Worm (Caenorhabditis elegans) whole organism, young adult: ENCODE measurements around the gene oac-29.

Experiments used
- B0019.2 ChIP-seq: fragments of 200-800 bp; sonication (Bioruptor generic); conservative IDR thresholded peaks from 2 replicates; pipeline ENCODE4 v1.3.6; 2022; ENCODE audit warnings: missing genetic modification reagents, missing genetic modification characterization, missing compliant biosample characterization
- B0261.1 ChIP-seq: sonication (generic microtip); optimal IDR thresholded peaks from 2 replicates; lab custom pipeline; 2016; ENCODE audit warnings: mild to moderate bottlenecking, missing genetic modification characterization, moderate library complexity, missing compliant biosample characterization
- F22D6.2 ChIP-seq: sonication (generic microtip); optimal IDR thresholded peaks from 2 replicates; lab custom pipeline; 2016; ENCODE audit warnings: mild to moderate bottlenecking, missing genetic modification characterization, missing compliant biosample characterization
- F23B12.7 ChIP-seq: sonication (generic microtip); optimal IDR thresholded peaks from 2 replicates; lab custom pipeline; 2017; ENCODE audit warnings: missing genetic modification characterization, mild to moderate bottlenecking, missing compliant biosample characterization, antibody characterized with exemption, moderate library complexity; ENCODE audit not compliant: insufficient read depth
- F39B2.1 ChIP-seq: fragments of 200-800 bp; sonication (Bioruptor generic); IDR thresholded peaks from 2 replicates; pipeline ENCODE4 v1.3.6; 2022; ENCODE audit warnings: missing genetic modification reagents, missing genetic modification characterization, missing compliant biosample characterization
- F52B5.7 ChIP-seq: sonication (generic microtip); optimal IDR thresholded peaks from 2 replicates; lab custom pipeline; 2016; ENCODE audit warnings: mild to moderate bottlenecking, missing genetic modification characterization, missing compliant biosample characterization
- F55B11.4 ChIP-seq: sonication (generic microtip); optimal IDR thresholded peaks from 2 replicates; lab custom pipeline; 2016; ENCODE audit warnings: missing compliant biosample characterization, missing genetic modification characterization, borderline replicate concordance; ENCODE audit not compliant: insufficient read depth
- Y53F4B.3 ChIP-seq: fragments of 200-800 bp; sonication (Bioruptor generic); IDR thresholded peaks from 2 replicates; pipeline ENCODE4 v1.3.6; 2022; ENCODE audit warnings: missing genetic modification reagents, missing genetic modification characterization, missing compliant biosample characterization
- Y79H2A.3 ChIP-seq: fragments of 200-800 bp; sonication (Bioruptor generic); conservative IDR thresholded peaks from 2 replicates; pipeline ENCODE4 v1.3.6; 2022; ENCODE audit warnings: missing genetic modification reagents, missing genetic modification characterization, missing compliant biosample characterization
- aptf-2 ChIP-seq: fragments of 200-800 bp; sonication (Bioruptor generic); conservative IDR thresholded peaks from 2 replicates; pipeline ENCODE4 v1.3.6; 2022; ENCODE audit warnings: missing genetic modification reagents, missing genetic modification characterization, missing compliant biosample characterization
- athp-1 ChIP-seq: sonication (generic microtip); optimal IDR thresholded peaks from 2 replicates; lab custom pipeline; 2017; ENCODE audit warnings: mild to moderate bottlenecking, missing genetic modification characterization, missing compliant biosample characterization
- attf-6 ChIP-seq: fragments of 200-800 bp; sonication (Bioruptor generic); IDR thresholded peaks from 2 replicates; pipeline ENCODE4 v1.3.6; 2022; ENCODE audit warnings: missing genetic modification reagents, missing genetic modification characterization, missing compliant biosample characterization
- bed-1 ChIP-seq: fragments of 200-800 bp; sonication (Bioruptor generic); IDR thresholded peaks from 2 replicates; pipeline ENCODE4 v1.3.6; 2022; ENCODE audit warnings: missing genetic modification reagents, missing genetic modification characterization, missing compliant biosample characterization
- cebp-2 ChIP-seq: fragments of 200-800 bp; sonication (Bioruptor generic); IDR thresholded peaks from 2 replicates; pipeline ENCODE4 v1.3.6; 2022; ENCODE audit warnings: missing genetic modification characterization, missing compliant biosample characterization
- efl-1 ChIP-seq: fragments of 150-350 bp; optimal IDR thresholded peaks from 2 replicates; lab custom pipeline; 2014; ENCODE audit warnings: missing biosample characterization, missing genetic modification reagents, missing genetic modification characterization
- egl-44 ChIP-seq: fragments of 200-800 bp; sonication (Bioruptor generic); IDR thresholded peaks from 2 replicates; pipeline ENCODE4 v1.3.6; 2022; ENCODE audit warnings: missing genetic modification reagents, missing genetic modification characterization, missing compliant biosample characterization
- fkh-3 ChIP-seq: sonication (generic microtip); optimal IDR thresholded peaks from 2 replicates; lab custom pipeline; 2016; ENCODE audit warnings: mild to moderate bottlenecking, missing genetic modification characterization, missing compliant biosample characterization
- hlh-12 ChIP-seq: sonication (generic microtip); optimal IDR thresholded peaks from 2 replicates; lab custom pipeline; 2016; ENCODE audit warnings: missing genetic modification characterization, missing compliant biosample characterization
- hmg-1.2 ChIP-seq: fragments of 200-800 bp; sonication (Bioruptor generic); IDR thresholded peaks from 2 replicates; pipeline ENCODE4 v1.3.6; 2022; ENCODE audit warnings: missing genetic modification reagents, missing genetic modification characterization, missing compliant biosample characterization
- hrde-1 ChIP-seq: sonication (generic microtip); optimal IDR thresholded peaks from 2 replicates; lab custom pipeline; 2016; ENCODE audit warnings: missing genetic modification characterization, mild to moderate bottlenecking, missing compliant biosample characterization, moderate library complexity, missing genotype, missing genetic modification reagents, borderline replicate concordance
- hsf-1 ChIP-seq: fragments of 200-800 bp; sonication (Bioruptor generic); IDR thresholded peaks from 2 replicates; pipeline ENCODE4 v1.3.6; 2022; ENCODE audit warnings: missing genetic modification reagents, missing genetic modification characterization, missing compliant biosample characterization
- lin-54 ChIP-seq: fragments of 200-800 bp; sonication (Bioruptor generic); optimal IDR thresholded peaks from 2 replicates; lab custom pipeline; 2018; ENCODE audit warnings: mild to moderate bottlenecking, missing genetic modification characterization, missing compliant biosample characterization
- lsl-1 ChIP-seq: fragments of 200-800 bp; sonication (Bioruptor generic); optimal IDR thresholded peaks from 2 replicates; lab custom pipeline; 2018; ENCODE audit warnings: mild to moderate bottlenecking, missing genetic modification characterization, moderate library complexity, missing compliant biosample characterization
- madf-3 ChIP-seq: fragments of 200-800 bp; sonication (Bioruptor generic); IDR thresholded peaks from 2 replicates; pipeline ENCODE4 v1.3.6; 2022; ENCODE audit warnings: missing genetic modification reagents, missing genetic modification characterization, missing compliant biosample characterization
- madf-6 ChIP-seq: fragments of 200-800 bp; sonication (Bioruptor generic); IDR thresholded peaks from 2 replicates; pipeline ENCODE4 v1.3.6; 2022; ENCODE audit warnings: missing genetic modification reagents, missing genetic modification characterization, missing compliant biosample characterization
- mxl-1 ChIP-seq: sonication (generic microtip); optimal IDR thresholded peaks from 2 replicates; lab custom pipeline; 2016; ENCODE audit warnings: missing genetic modification characterization, missing compliant biosample characterization
- nhr-179 ChIP-seq: sonication (generic microtip); optimal IDR thresholded peaks from 2 replicates; lab custom pipeline; 2016; ENCODE audit warnings: mild to moderate bottlenecking, missing genetic modification characterization, missing compliant biosample characterization
- nhr-80 ChIP-seq: sonication (generic microtip); optimal IDR thresholded peaks from 2 replicates; lab custom pipeline; 2016; ENCODE audit warnings: missing genetic modification characterization, missing compliant biosample characterization
- rpc-1 ChIP-seq, 2 experiments: fragments of 150-350 bp in 1 of 2; sonication (generic microtip) in 1 of 2; optimal IDR thresholded peaks; 2 replicates each; lab custom pipeline; 2014 to 2018; ENCODE audit warnings: missing biosample characterization in 1 of 2, missing genetic modification characterization in 1 of 2, missing genetic modification reagents in 1 of 2, missing genotype in 1 of 2
- snpc-1.1 ChIP-seq: sonication (generic microtip); optimal IDR thresholded peaks from 2 replicates; lab custom pipeline; 2017; ENCODE audit warnings: missing genetic modification characterization, mild to moderate bottlenecking, missing compliant biosample characterization, antibody characterized with exemption, moderate library complexity, missing genotype, missing genetic modification reagents; ENCODE audit not compliant: insufficient read depth
- sptf-2 ChIP-seq: fragments of 200-800 bp; sonication (Bioruptor generic); optimal IDR thresholded peaks from 2 replicates; lab custom pipeline; 2018; ENCODE audit warnings: mild to moderate bottlenecking, missing genetic modification characterization, missing compliant biosample characterization
- unc-62 ChIP-seq: fragments of 150-350 bp; optimal IDR thresholded peaks from 2 replicates; lab custom pipeline; 2014; ENCODE audit warnings: missing biosample characterization, missing genetic modification reagents, missing genetic modification characterization
- ztf-22 ChIP-seq: fragments of 200-800 bp; sonication (Bioruptor generic); optimal IDR thresholded peaks from 2 replicates; lab custom pipeline; 2018; ENCODE audit warnings: mild to moderate bottlenecking, missing genetic modification characterization, moderate library complexity, missing compliant biosample characterization
- ztf-6 ChIP-seq: fragments of 200-800 bp; sonication (Bioruptor generic); IDR thresholded peaks from 2 replicates; pipeline ENCODE4 v1.3.6; 2022; ENCODE audit warnings: missing genetic modification reagents, missing genetic modification characterization, missing compliant biosample characterization

The oac-29 gene

ce11 chrV:8635575-8635974 is at the start of gene oac-29:
Gene oac-29, minus strand, starts transcription at chrV:8635675.
- no peak for TF ChIP-seq egl-44 (GFP tag; lab: Robert Waterston, UW)
- TF ChIP-seq F39B2.1 (GFP tag; lab: Robert Waterston, UW) = no peak
- no peak for TF ChIP-seq B0019.2 (GFP tag; lab: Robert Waterston, UW)
- TF ChIP-seq rpc-1 (optimal IDR thresholded peaks at IDR 0.05; lab: Kevin White, UChicago) = no peak
- no peak for TF ChIP-seq rpc-1 (tag; optimal IDR thresholded peaks at IDR 0.05; lab: Kevin White, UChicago)
- no peak for TF ChIP-seq ztf-22
- no peak for TF ChIP-seq snpc-1.1
- TF ChIP-seq B0261.1 (tag; lab: Kevin White, UChicago) = no peak

ce11 chrV:8683787-8684186 is 48.3 kb upstream of the oac-29 start:
- no peak for TF ChIP-seq Y79H2A.3
- no peak for TF ChIP-seq fkh-3 (tag; lab: Kevin White, UChicago)
- TF ChIP-seq hrde-1 (tag; lab: Kevin White, UChicago) = no peak
- no peak for TF ChIP-seq efl-1 (GFP tag; lab: Kevin White, UChicago)
- no peak for TF ChIP-seq hmg-1.2
- TF ChIP-seq lsl-1 (GFP tag; lab: Kevin White, UChicago) = no peak
- no peak for TF ChIP-seq ztf-6
- TF ChIP-seq lin-54 (GFP tag; lab: Kevin White, UChicago) = no peak
- no peak for TF ChIP-seq aptf-2 (GFP tag; lab: Robert Waterston, UW)
- no peak for TF ChIP-seq F52B5.7
- TF ChIP-seq mxl-1 (tag; lab: Kevin White, UChicago) = no peak
- TF ChIP-seq attf-6 (GFP tag; lab: Robert Waterston, UW) = no peak
- no peak for TF ChIP-seq F55B11.4
- TF ChIP-seq sptf-2 (GFP tag; lab: Kevin White, UChicago) = no peak
- no peak for TF ChIP-seq hsf-1
- TF ChIP-seq unc-62 (GFP tag; lab: Kevin White, UChicago) = no peak
- no peak for TF ChIP-seq cebp-2

ce11 chrV:8682719-8683118 is 47.2 kb upstream of the oac-29 start, which contains the start of gene cln-3.3:
Gene cln-3.3, plus strand, starts transcription at chrV:8683052.
- TF ChIP-seq Y79H2A.3 (no peak), nhr-80 (peak; percentile 44)

- TF ChIP-seq nhr-179 (no peak), hmg-1.2 (no peak), Y53F4B.3 (GFP tag; lab: Robert Waterston, UW) (no peak), athp-1 (tag; lab: Kevin White, UChicago) (no peak), madf-6 (no peak), B0019.2 (GFP tag; lab: Robert Waterston, UW) (no peak), madf-3 (GFP tag; lab: Robert Waterston, UW) (no peak), bed-1 (no peak)
- TF ChIP-seq, all 124 proteins: peak for 0
Observed at ce11 chrV:8681050-8681449, 45.6 kb upstream of the oac-29 start, which contains the start of gene ZC190.2. Gene ZC190.2, plus strand, starts transcription at chrV:8681350.

ce11 chrV:8677193-8677592 is 41.7 kb upstream of the oac-29 start, which contains the start of gene ZC190.6:
Gene ZC190.6, minus strand, starts transcription at chrV:8677293.
- TF ChIP-seq F22D6.2 (tag; lab: Kevin White, UChicago) (no peak), hlh-12 (tag; lab: Kevin White, UChicago) (no peak), F55B11.4 (no peak), lsl-1 (GFP tag; lab: Kevin White, UChicago) (no peak), F23B12.7 (tag; lab: Kevin White, UChicago) (no peak)
